Fruit fly (Drosophila melanogaster): ENCODE data around the gene PDZ-GEF.

The PDZ-GEF gene

dm6 chr2L:6323536-6324385 is at the start of gene PDZ-GEF:
Gene PDZ-GEF, plus strand, starts transcription at chr2L:6323767.
- no peak for TF ChIP-seq noc (tag; optimal IDR thresholded peaks at IDR 0.05)

dm6 chr2L:6273963-6274834 is 49.4 kb upstream of the PDZ-GEF start:
- no peak for TF ChIP-seq noc (tag; optimal IDR thresholded peaks at IDR 0.05)

- TF ChIP-seq noc (tag; optimal IDR thresholded peaks at IDR 0.05): no peak
Observed at dm6 chr2L:6275981-6276380, 47.6 kb upstream of the PDZ-GEF start.

dm6 chr2L:6276815-6277214 is 46.8 kb upstream of the PDZ-GEF start:
- TF ChIP-seq noc (tag; optimal IDR thresholded peaks at IDR 0.05): no peak

dm6 chr2L:6280328-6280727 is 43.2 kb upstream of the PDZ-GEF start:
- TF ChIP-seq noc (tag; optimal IDR thresholded peaks at IDR 0.05): no peak

- TF ChIP-seq noc (tag; optimal IDR thresholded peaks at IDR 0.05): no peak
Observed at dm6 chr2L:6283376-6283775, 40.2 kb upstream of the PDZ-GEF start.

- TF ChIP-seq noc (tag; optimal IDR thresholded peaks at IDR 0.05): no peak
Observed at dm6 chr2L:6291605-6292004, 32.0 kb upstream of the PDZ-GEF start.

dm6 chr2L:6301616-6302015 is 22.0 kb upstream of the PDZ-GEF start:
- TF ChIP-seq noc (tag; optimal IDR thresholded peaks at IDR 0.05): no peak

dm6 chr2L:6306895-6307294 is 16.7 kb upstream of the PDZ-GEF start:
- no peak for TF ChIP-seq noc (tag; optimal IDR thresholded peaks at IDR 0.05)

- no peak for TF ChIP-seq noc (tag; optimal IDR thresholded peaks at IDR 0.05)
Observed at dm6 chr2L:6308651-6309050, 14.9 kb upstream of the PDZ-GEF start, which contains the start of the genes CG43922 and CG13984. Gene CG43922, minus strand, starts transcription at chr2L:6308751. Gene CG13984, plus strand, starts transcription at chr2L:6308819.

- no peak for TF ChIP-seq noc (tag; optimal IDR thresholded peaks at IDR 0.05)
Observed at dm6 chr2L:6309879-6310278, 13.7 kb upstream of the PDZ-GEF start.

dm6 chr2L:6319068-6319467 is 4.5 kb upstream of the PDZ-GEF start:
- no peak for TF ChIP-seq noc (tag; optimal IDR thresholded peaks at IDR 0.05)

- TF ChIP-seq noc (tag; optimal IDR thresholded peaks at IDR 0.05): no peak
Observed at dm6 chr2L:6324386-6324744, 798 bp downstream of the PDZ-GEF start.

- no peak for TF ChIP-seq noc (tag; optimal IDR thresholded peaks at IDR 0.05)
Observed at dm6 chr2L:6337843-6338366, 14.3 kb downstream of the PDZ-GEF start.

dm6 chr2L:6338367-6338975 is 14.9 kb downstream of the PDZ-GEF start, which contains the start of the genes Pez and Cpr:
Gene Pez, minus strand, starts transcription at chr2L:6338671.
Gene Cpr, plus strand, starts transcription at chr2L:6338836.
- no peak for TF ChIP-seq noc (tag; optimal IDR thresholded peaks at IDR 0.05)

All from whole organism, larva.